Fruit fly (Drosophila melanogaster) whole organism, embryonic: ENCODE results near the gene CG12581.

ENCODE experiments used
- Atf3 ChIP-seq: fragments of 200-800 bp; sonication (Bioruptor generic); optimal IDR thresholded peaks from 3 replicates; lab custom pipeline; 2016; ENCODE audit warnings: missing biosample characterization, missing genetic modification characterization
- B-H2 ChIP-seq: fragments of 200-800 bp; sonication (Bioruptor generic); optimal IDR thresholded peaks from 2 replicates; lab custom pipeline; 2018; ENCODE audit warnings: missing biosample characterization, mild to moderate bottlenecking, missing genetic modification characterization
- BEAF-32 ChIP-seq: fragments of 200-800 bp; sonication (Bioruptor generic); optimal IDR thresholded peaks from 3 replicates; lab custom pipeline; 2017; ENCODE audit warnings: missing biosample characterization, missing genetic modification characterization, mild to moderate bottlenecking, moderate library complexity, missing genetic modification reagents
- Bdp1 ChIP-seq: fragments of 200-800 bp; sonication (Bioruptor generic); optimal IDR thresholded peaks from 3 replicates; lab custom pipeline; 2016; ENCODE audit warnings: missing biosample characterization, missing genetic modification characterization
- CG11696 ChIP-seq: fragments of 200-800 bp; sonication (Bioruptor generic); IDR thresholded peaks from 2 replicates; pipeline ENCODE4 v1.3.6; 2022; ENCODE audit warnings: missing biosample characterization, missing genetic modification characterization
- CG12659 ChIP-seq: fragments of 200-800 bp; sonication (Bioruptor generic); optimal IDR thresholded peaks from 3 replicates; lab custom pipeline; 2017; ENCODE audit warnings: mild to moderate bottlenecking, missing biosample characterization, missing genetic modification reagents, missing genetic modification characterization
- CG13424 ChIP-seq: fragments of 200-800 bp; sonication (Bioruptor generic); optimal IDR thresholded peaks from 2 replicates; lab custom pipeline; 2019; ENCODE audit warnings: missing biosample characterization, mild to moderate bottlenecking, missing genetic modification characterization, moderate library complexity
- CG13775 ChIP-seq: fragments of 200-800 bp; sonication (Bioruptor generic); optimal IDR thresholded peaks from 3 replicates; lab custom pipeline; 2017; ENCODE audit warnings: missing biosample characterization, mild to moderate bottlenecking, missing genetic modification characterization
- CG13894 ChIP-seq: fragments of 200-800 bp; sonication (Bioruptor generic); optimal IDR thresholded peaks from 3 replicates; lab custom pipeline; 2018; ENCODE audit warnings: missing biosample characterization, mild to moderate bottlenecking, missing genetic modification characterization, moderate library complexity
- CG14667 ChIP-seq: fragments of 200-800 bp; sonication (Bioruptor generic); IDR thresholded peaks from 2 replicates; pipeline ENCODE4 v1.3.6; 2022; ENCODE audit warnings: missing biosample characterization, missing genetic modification characterization
- CG15073 ChIP-seq: fragments of 200-800 bp; sonication (Bioruptor generic); optimal IDR thresholded peaks from 2 replicates; lab custom pipeline; 2016; ENCODE audit warnings: missing biosample characterization, missing genetic modification characterization
- CG15696 ChIP-seq: fragments of 200-800 bp; sonication (Bioruptor generic); optimal IDR thresholded peaks from 2 replicates; lab custom pipeline; 2019; ENCODE audit warnings: missing biosample characterization, mild to moderate bottlenecking, missing genetic modification characterization, moderate library complexity
- CG17328 ChIP-seq: fragments of 200-800 bp; sonication (Bioruptor generic); IDR thresholded peaks from 2 replicates; pipeline ENCODE4 v1.3.6; 2022; ENCODE audit warnings: missing biosample characterization, missing genetic modification characterization
- CG17359 ChIP-seq: fragments of 200-800 bp; sonication (Bioruptor generic); optimal IDR thresholded peaks from 3 replicates; lab custom pipeline; 2018; ENCODE audit warnings: missing biosample characterization, mild to moderate bottlenecking, missing genetic modification characterization, moderate library complexity
- CG18764 ChIP-seq: fragments of 200-800 bp; sonication (Bioruptor generic); optimal IDR thresholded peaks from 3 replicates; lab custom pipeline; 2016; ENCODE audit warnings: missing biosample characterization, missing genetic modification characterization
- CG2199 ChIP-seq: fragments of 200-800 bp; sonication (Bioruptor generic); IDR thresholded peaks from 3 replicates; pipeline ENCODE4 v1.3.6; 2022; ENCODE audit warnings: missing biosample characterization, missing genetic modification characterization
- CG3065 ChIP-seq: fragments of 200-800 bp; sonication (Bioruptor generic); optimal IDR thresholded peaks from 2 replicates; lab custom pipeline; 2016; ENCODE audit warnings: missing biosample characterization, missing genetic modification characterization
- CG31365 ChIP-seq: fragments of 200-800 bp; sonication (Bioruptor generic); optimal IDR thresholded peaks from 2 replicates; lab custom pipeline; 2018; ENCODE audit warnings: missing biosample characterization, mild to moderate bottlenecking, missing genetic modification characterization
- CG32532 ChIP-seq: fragments of 200-800 bp; sonication (Bioruptor generic); IDR thresholded peaks from 2 replicates; pipeline ENCODE4 v1.3.6; 2022; ENCODE audit warnings: missing biosample characterization, missing genetic modification characterization
- CG6689 ChIP-seq: fragments of 200-800 bp; sonication (Bioruptor generic); IDR thresholded peaks from 2 replicates; pipeline ENCODE4 v1.3.6; 2022; ENCODE audit warnings: missing biosample characterization, missing genetic modification characterization
- CG6765 ChIP-seq: fragments of 200-800 bp; sonication (Bioruptor generic); optimal IDR thresholded peaks from 3 replicates; lab custom pipeline; 2017; ENCODE audit warnings: missing biosample characterization, mild to moderate bottlenecking, missing genetic modification characterization
- CG7372 ChIP-seq: fragments of 200-800 bp; sonication (Bioruptor generic); IDR thresholded peaks from 2 replicates; pipeline ENCODE4 v1.3.6; 2022; ENCODE audit warnings: missing biosample characterization, missing genetic modification characterization
- CG9876 ChIP-seq: fragments of 200-800 bp; sonication (Bioruptor generic); optimal IDR thresholded peaks from 2 replicates; lab custom pipeline; 2016; ENCODE audit warnings: missing biosample characterization, missing genetic modification characterization
- Dp ChIP-seq: fragments of 200-800 bp; sonication (Bioruptor generic); optimal IDR thresholded peaks from 2 replicates; lab custom pipeline; 2018; ENCODE audit warnings: missing biosample characterization, mild to moderate bottlenecking, missing genetic modification characterization, moderate library complexity
- Gug ChIP-seq: fragments of 200-800 bp; sonication (Bioruptor generic); IDR thresholded peaks from 4 replicates; pipeline ENCODE4 v1.3.6; 2022; ENCODE audit warnings: missing biosample characterization, missing genetic modification characterization
- H15 ChIP-seq: fragments of 200-800 bp; sonication (Bioruptor generic); IDR thresholded peaks from 3 replicates; pipeline ENCODE4 v1.3.6; 2022; ENCODE audit warnings: missing biosample characterization, missing genetic modification characterization
- HLH3B ChIP-seq: fragments of 200-800 bp; sonication (Bioruptor generic); IDR thresholded peaks from 2 replicates; pipeline ENCODE4 v1.3.6; 2022; ENCODE audit warnings: missing biosample characterization, missing genetic modification characterization
- Hr39 ChIP-seq: fragments of >200 bp; optimal IDR thresholded peaks from 2 replicates; lab custom pipeline; 2017
- Lhr ChIP-seq: fragments of 200-800 bp; sonication (Bioruptor generic); optimal IDR thresholded peaks from 3 replicates; lab custom pipeline; 2017; ENCODE audit warnings: mild to moderate bottlenecking, missing biosample characterization, missing genetic modification reagents, missing genetic modification characterization
- NC2β ChIP-seq: fragments of 200-800 bp; sonication (Bioruptor generic); optimal IDR thresholded peaks from 2 replicates; lab custom pipeline; 2016; ENCODE audit warnings: missing biosample characterization, missing genetic modification characterization
- Six4 ChIP-seq: fragments of 200-800 bp; sonication (Bioruptor generic); optimal IDR thresholded peaks from 2 replicates; lab custom pipeline; 2016; ENCODE audit warnings: missing biosample characterization, missing genetic modification characterization
- az2 ChIP-seq: fragments of 200-800 bp; sonication (Bioruptor generic); optimal IDR thresholded peaks from 3 replicates; lab custom pipeline; 2016; ENCODE audit warnings: missing biosample characterization, missing genetic modification characterization
- br ChIP-seq: fragments of >200 bp; optimal IDR thresholded peaks from 2 replicates; lab custom pipeline; 2017
- da ChIP-seq: fragments of 200-800 bp; sonication (Bioruptor generic); optimal IDR thresholded peaks from 2 replicates; lab custom pipeline; 2016; ENCODE audit warnings: missing biosample characterization, missing genetic modification characterization
- dati ChIP-seq: fragments of 200-800 bp; sonication (Bioruptor generic); IDR thresholded peaks from 2 replicates; pipeline ENCODE4 v1.3.6; 2022; ENCODE audit warnings: missing biosample characterization, missing genetic modification characterization
- fru ChIP-seq: fragments of >200 bp; optimal IDR thresholded peaks from 2 replicates; lab custom pipeline; 2017
- fu2 ChIP-seq: fragments of 200-800 bp; sonication (Bioruptor generic); optimal IDR thresholded peaks from 2 replicates; lab custom pipeline; 2016; ENCODE audit warnings: missing biosample characterization, missing genetic modification characterization
- gce ChIP-seq: fragments of 200-800 bp; sonication (Bioruptor generic); IDR thresholded peaks from 3 replicates; pipeline ENCODE4 v1.3.6; 2022; ENCODE audit warnings: missing biosample characterization, missing genetic modification characterization
- gfzf ChIP-seq: fragments of 200-800 bp; sonication (Bioruptor generic); optimal IDR thresholded peaks from 2 replicates; lab custom pipeline; 2016; ENCODE audit warnings: missing biosample characterization, mild to moderate bottlenecking, missing genetic modification characterization, moderate library complexity
- gsb ChIP-seq: fragments of 200-800 bp; sonication (Bioruptor generic); IDR thresholded peaks from 2 replicates; pipeline ENCODE4 v1.3.6; 2022; ENCODE audit warnings: missing biosample characterization, missing genetic modification characterization
- jumu ChIP-seq: fragments of 200-800 bp; sonication (Bioruptor generic); optimal IDR thresholded peaks from 3 replicates; lab custom pipeline; 2016; ENCODE audit warnings: missing biosample characterization, missing genetic modification characterization
- ken ChIP-seq: fragments of 200-800 bp; sonication (Bioruptor generic); IDR thresholded peaks from 3 replicates; pipeline ENCODE4 v1.3.6; 2022; ENCODE audit warnings: missing biosample characterization, missing genetic modification characterization
- knrl ChIP-seq: fragments of 200-800 bp; sonication (Bioruptor generic); IDR thresholded peaks from 3 replicates; pipeline ENCODE4 v1.3.6; 2022; ENCODE audit warnings: missing biosample characterization, missing genetic modification characterization; ENCODE audit not compliant: partially characterized antibody
- lab ChIP-seq: fragments of 200-800 bp; sonication (Bioruptor generic); optimal IDR thresholded peaks from 3 replicates; lab custom pipeline; 2017; ENCODE audit warnings: missing biosample characterization, missing genetic modification characterization, mild to moderate bottlenecking, moderate library complexity, missing genetic modification reagents
- odd ChIP-seq: fragments of 200-800 bp; sonication (Bioruptor generic); optimal IDR thresholded peaks from 2 replicates; lab custom pipeline; 2017; ENCODE audit warnings: missing biosample characterization, mild to moderate bottlenecking, missing genetic modification characterization
- org-1 ChIP-seq: fragments of 200-800 bp; sonication (Bioruptor generic); optimal IDR thresholded peaks from 2 replicates; lab custom pipeline; 2017; ENCODE audit warnings: missing biosample characterization, missing genetic modification characterization
- run ChIP-seq: fragments of 200-800 bp; sonication (Bioruptor generic); optimal IDR thresholded peaks from 3 replicates; lab custom pipeline; 2018; ENCODE audit warnings: missing biosample characterization, mild to moderate bottlenecking, missing genetic modification characterization
- tup ChIP-seq: fragments of 200-800 bp; sonication (Bioruptor generic); optimal IDR thresholded peaks from 2 replicates; lab custom pipeline; 2016; ENCODE audit warnings: missing biosample characterization, mild to moderate bottlenecking, missing genetic modification characterization, moderate library complexity
- vnd ChIP-seq: fragments of 200-800 bp; sonication (Bioruptor generic); IDR thresholded peaks from 3 replicates; pipeline ENCODE4 v1.3.6; 2022; ENCODE audit warnings: missing biosample characterization, missing genetic modification characterization; ENCODE audit not compliant: partially characterized antibody
- wdn ChIP-seq: fragments of 200-800 bp; sonication (Bioruptor generic); IDR thresholded peaks from 2 replicates; pipeline ENCODE4 v1.3.6; 2022; ENCODE audit warnings: missing biosample characterization, missing genetic modification characterization
- z ChIP-seq: fragments of 200-800 bp; sonication (Bioruptor generic); IDR thresholded peaks from 3 replicates; pipeline ENCODE4 v1.3.6; 2022; ENCODE audit warnings: missing biosample characterization, missing genetic modification characterization
- zen ChIP-seq: fragments of 200-800 bp; sonication (Bioruptor generic); optimal IDR thresholded peaks from 3 replicates; lab custom pipeline; 2018; ENCODE audit warnings: missing biosample characterization, mild to moderate bottlenecking, missing genetic modification characterization, moderate library complexity
- zen2 ChIP-seq: fragments of 200-800 bp; sonication (Bioruptor generic); IDR thresholded peaks from 3 replicates; pipeline ENCODE4 v1.3.6; 2022; ENCODE audit warnings: missing biosample characterization, missing genetic modification characterization; ENCODE audit not compliant: partially characterized antibody

CG12581 gene

dm6 chr3R:4214038-4214437, 39.6 kb downstream of the CG12581 start (continued):
- TF ChIP-seq Bdp1 (peak; percentile 51), da (GFP tag; lab: Kevin White, UChicago) (no peak), CG3065 (GFP tag; lab: Kevin White, UChicago) (no peak), B-H2 (GFP tag; lab: Kevin White, UChicago) (no peak), CG13775 (GFP tag; lab: Kevin White, UChicago) (peak; percentile 12), CG18764 (GFP tag; lab: Kevin White, UChicago) (peak; percentile 60), gce (peak; percentile 89), Six4 (GFP tag; lab: Kevin White, UChicago) (peak; percentile 64), Hr39 (lab: Kevin White, UChicago) (no peak), zen (peak; percentile 35), NC2β (GFP tag; lab: Kevin White, UChicago) (peak; percentile 58), Atf3 (GFP tag; lab: Kevin White, UChicago) (peak; percentile 63), gsb (GFP tag; lab: Robert Waterston, UW) (peak; percentile 74), CG14667 (GFP tag; lab: Robert Waterston, UW) (peak; percentile 89), lab (GFP tag; lab: Kevin White, UChicago) (peak; percentile 82), Dp (GFP tag; lab: Kevin White, UChicago) (no peak), BEAF-32 (GFP tag; lab: Kevin White, UChicago) (no peak), CG17328 (GFP tag; lab: Robert Waterston, UW) (peak; percentile 86), CG17359 (tag; lab: Kevin White, UChicago) (peak; percentile 87), CG31365 (peak; percentile 31), wdn (peak; percentile 69), CG13424 (peak; percentile 80), gfzf (GFP tag; lab: Kevin White, UChicago) (no peak), Lhr (GFP tag; lab: Kevin White, UChicago) (peak; percentile 29), fru (lab: Kevin White, UChicago) (no peak), ken (GFP tag; lab: Robert Waterston, UW) (peak; percentile 85), CG13894 (tag; lab: Kevin White, UChicago) (no peak), br (lab: Kevin White, UChicago) (no peak), CG2199 (GFP tag; lab: Robert Waterston, UW) (peak; percentile 65; the same call in 1 of the 3 replicates), Gug (GFP tag; lab: Robert Waterston, UW) (peak; percentile 87), H15 (GFP tag; lab: Robert Waterston, UW) (peak; percentile 89), CG7372 (GFP tag; lab: Robert Waterston, UW) (peak; percentile 85), vnd (GFP tag; lab: Robert Waterston, UW) (no peak), run (peak; percentile 50), dati (peak; percentile 77), CG15696 (tag; lab: Kevin White, UChicago) (no peak), HLH3B (GFP tag; lab: Robert Waterston, UW) (peak; percentile 91), CG15073 (GFP tag; lab: Kevin White, UChicago) (peak; percentile 10), az2 (GFP tag; lab: Kevin White, UChicago) (peak; percentile 71), CG11696 (GFP tag; lab: Robert Waterston, UW) (peak; percentile 61), CG12659 (GFP tag; lab: Kevin White, UChicago) (peak; percentile 76), CG32532 (GFP tag; lab: Robert Waterston, UW) (peak; percentile 79), tup (peak; percentile 32), CG6689 (GFP tag; lab: Robert Waterston, UW) (peak; percentile 88), zen2 (no peak), fu2 (GFP tag; lab: Kevin White, UChicago) (peak; percentile 61), org-1 (GFP tag; lab: Kevin White, UChicago) (peak; percentile 63), z (0 out of 3 replicates have a peak, but pooled peaks have one; percentile 51), CG6765 (no peak), knrl (no peak), odd (GFP tag; lab: Kevin White, UChicago) (peak; percentile 51), jumu (GFP tag; lab: Kevin White, UChicago) (peak; percentile 77), CG9876 (GFP tag; lab: Kevin White, UChicago) (peak; percentile 54)
